Fruit fly (Drosophila melanogaster) whole organism, embryonic: ENCODE results near the gene sna.
A peak's percentile ranks its signal among the peaks of the same experiment; 100 is the strongest.

ENCODE experiments used
- ATbp ChIP-seq: fragments of 200-800 bp; sonication (Bioruptor generic); optimal IDR thresholded peaks from 2 replicates; lab custom pipeline; 2017; ENCODE audit warnings: missing biosample characterization, mild to moderate bottlenecking, missing genetic modification characterization, missing genetic modification reagents
- BtbVII ChIP-seq: fragments of 200-800 bp; sonication (Bioruptor generic); optimal IDR thresholded peaks from 3 replicates; lab custom pipeline; 2017; ENCODE audit warnings: missing biosample characterization, mild to moderate bottlenecking, missing genetic modification characterization
- CG10431 ChIP-seq: fragments of 200-800 bp; sonication (Bioruptor generic); optimal IDR thresholded peaks from 3 replicates; lab custom pipeline; 2018; ENCODE audit warnings: missing biosample characterization, mild to moderate bottlenecking, missing genetic modification characterization
- CG11504 ChIP-seq: fragments of 200-800 bp; sonication (Bioruptor generic); optimal IDR thresholded peaks from 3 replicates; lab custom pipeline; 2019; ENCODE audit warnings: missing biosample characterization, mild to moderate bottlenecking, missing genetic modification characterization, moderate library complexity
- CG11696 ChIP-seq: fragments of 200-800 bp; sonication (Bioruptor generic); IDR thresholded peaks from 2 replicates; pipeline ENCODE4 v1.3.6; 2022; ENCODE audit warnings: missing biosample characterization, missing genetic modification characterization
- CG12391 ChIP-seq: fragments of 200-800 bp; sonication (Bioruptor generic); optimal IDR thresholded peaks from 3 replicates; lab custom pipeline; 2018; ENCODE audit warnings: missing biosample characterization, mild to moderate bottlenecking, missing genetic modification characterization, moderate library complexity
- CG12769 ChIP-seq: fragments of 200-800 bp; sonication (Bioruptor generic); optimal IDR thresholded peaks from 2 replicates; lab custom pipeline; 2019; ENCODE audit warnings: missing biosample characterization, mild to moderate bottlenecking, missing genetic modification characterization, moderate library complexity
- CG13287 ChIP-seq: fragments of 200-800 bp; sonication (Bioruptor generic); IDR thresholded peaks from 2 replicates; pipeline ENCODE4 v1.3.6; 2022; ENCODE audit warnings: missing biosample characterization, missing genetic modification characterization; ENCODE audit not compliant: partially characterized antibody
- CG13424 ChIP-seq: fragments of 200-800 bp; sonication (Bioruptor generic); optimal IDR thresholded peaks from 2 replicates; lab custom pipeline; 2019; ENCODE audit warnings: missing biosample characterization, mild to moderate bottlenecking, missing genetic modification characterization, moderate library complexity
- CG1529 ChIP-seq: fragments of 200-800 bp; sonication (Bioruptor generic); optimal IDR thresholded peaks from 3 replicates; lab custom pipeline; 2018; ENCODE audit warnings: missing biosample characterization, missing genetic modification characterization
- CG16815 ChIP-seq: fragments of 200-800 bp; sonication (Bioruptor generic); optimal IDR thresholded peaks from 3 replicates; lab custom pipeline; 2017; ENCODE audit warnings: missing biosample characterization, mild to moderate bottlenecking, missing genetic modification characterization
- CG18619 ChIP-seq: fragments of 200-800 bp; sonication (Bioruptor generic); optimal IDR thresholded peaks from 3 replicates; lab custom pipeline; 2017; ENCODE audit warnings: missing biosample characterization, mild to moderate bottlenecking, missing genetic modification characterization
- CG2120 ChIP-seq: fragments of 200-800 bp; sonication (Bioruptor generic); optimal IDR thresholded peaks from 3 replicates; lab custom pipeline; 2016; ENCODE audit warnings: missing biosample characterization, missing genetic modification characterization
- CG33213 ChIP-seq: fragments of 200-800 bp; sonication (Bioruptor generic); optimal IDR thresholded peaks from 3 replicates; lab custom pipeline; 2016; ENCODE audit warnings: missing biosample characterization, missing genetic modification characterization
- CG3847 ChIP-seq: fragments of 200-800 bp; sonication (Bioruptor generic); IDR thresholded peaks from 2 replicates; pipeline ENCODE4 v1.3.6; 2022; ENCODE audit warnings: missing biosample characterization, missing genetic modification characterization
- CG4282 ChIP-seq: fragments of 200-800 bp; sonication (Bioruptor generic); optimal IDR thresholded peaks from 2 replicates; lab custom pipeline; 2016; ENCODE audit warnings: missing biosample characterization, missing genetic modification characterization
- CG4360 ChIP-seq: fragments of 200-800 bp; sonication (Bioruptor generic); IDR thresholded peaks from 2 replicates; pipeline ENCODE4 v1.3.6; 2022; ENCODE audit warnings: missing biosample characterization, missing genetic modification characterization
- CG5180 ChIP-seq: fragments of 200-800 bp; sonication (Bioruptor generic); optimal IDR thresholded peaks from 3 replicates; lab custom pipeline; 2017; ENCODE audit warnings: missing biosample characterization, missing genetic modification characterization, mild to moderate bottlenecking, moderate library complexity, missing genetic modification reagents
- CG6689 ChIP-seq: fragments of 200-800 bp; sonication (Bioruptor generic); IDR thresholded peaks from 2 replicates; pipeline ENCODE4 v1.3.6; 2022; ENCODE audit warnings: missing biosample characterization, missing genetic modification characterization
- CG6854 ChIP-seq: fragments of 200-800 bp; sonication (Bioruptor generic); optimal IDR thresholded peaks from 3 replicates; lab custom pipeline; 2017; ENCODE audit warnings: missing biosample characterization, mild to moderate bottlenecking, missing genetic modification characterization
- CG8359 ChIP-seq: fragments of 200-800 bp; sonication (Bioruptor generic); optimal IDR thresholded peaks from 2 replicates; lab custom pipeline; 2017; ENCODE audit warnings: missing biosample characterization, mild to moderate bottlenecking, missing genetic modification characterization, borderline replicate concordance
- CoRest ChIP-seq: fragments of 200-800 bp; sonication (Bioruptor generic); optimal IDR thresholded peaks from 3 replicates; lab custom pipeline; 2018; ENCODE audit warnings: missing biosample characterization, mild to moderate bottlenecking, missing genetic modification characterization, moderate library complexity
- D19A ChIP-seq: fragments of 200-800 bp; optimal IDR thresholded peaks from 3 replicates; lab custom pipeline; 2019; ENCODE audit warnings: missing biosample characterization, mild to moderate bottlenecking, missing genetic modification characterization, moderate library complexity
- HLH3B ChIP-seq: fragments of 200-800 bp; sonication (Bioruptor generic); IDR thresholded peaks from 2 replicates; pipeline ENCODE4 v1.3.6; 2022; ENCODE audit warnings: missing biosample characterization, missing genetic modification characterization
- Hr3 ChIP-seq: fragments of 200-800 bp; sonication (Bioruptor generic); optimal IDR thresholded peaks from 3 replicates; lab custom pipeline; 2016; ENCODE audit warnings: missing biosample characterization, missing genetic modification characterization
- Hsf ChIP-seq: fragments of 200-800 bp; sonication (Bioruptor generic); optimal IDR thresholded peaks from 3 replicates; lab custom pipeline; 2016; ENCODE audit warnings: missing biosample characterization, missing genetic modification characterization
- MBD-R2 ChIP-seq: fragments of 200-800 bp; sonication (Bioruptor generic); IDR thresholded peaks from 2 replicates; pipeline ENCODE4 v1.3.6; 2022; ENCODE audit warnings: missing biosample characterization, missing genetic modification characterization
- MESR4 ChIP-seq: fragments of 200-800 bp; sonication (Bioruptor generic); optimal IDR thresholded peaks from 2 replicates; lab custom pipeline; 2018; ENCODE audit warnings: missing biosample characterization, mild to moderate bottlenecking, missing genetic modification characterization, moderate library complexity
- MTF-1 ChIP-seq: fragments of 200-800 bp; sonication (Bioruptor generic); optimal IDR thresholded peaks from 2 replicates; lab custom pipeline; 2018; ENCODE audit warnings: missing biosample characterization, mild to moderate bottlenecking, missing genetic modification characterization, borderline replicate concordance
- Mad ChIP-seq: fragments of 200-800 bp; sonication (Bioruptor generic); optimal IDR thresholded peaks from 2 replicates; lab custom pipeline; 2016; ENCODE audit warnings: missing biosample characterization, missing genetic modification characterization
- NC2β ChIP-seq: fragments of 200-800 bp; sonication (Bioruptor generic); optimal IDR thresholded peaks from 2 replicates; lab custom pipeline; 2016; ENCODE audit warnings: missing biosample characterization, missing genetic modification characterization
- Nf-YB ChIP-seq: fragments of 200-800 bp; sonication (Bioruptor generic); optimal IDR thresholded peaks from 3 replicates; lab custom pipeline; 2019; ENCODE audit warnings: missing biosample characterization, mild to moderate bottlenecking, missing genetic modification characterization, moderate library complexity
- Sin3A ChIP-seq: fragments of >200 bp; optimal IDR thresholded peaks from 2 replicates; lab custom pipeline; 2018
- Sry-δ ChIP-seq: fragments of 200-800 bp; sonication (Bioruptor generic); optimal IDR thresholded peaks from 2 replicates; lab custom pipeline; 2016; ENCODE audit warnings: missing biosample characterization, missing genetic modification characterization
- ac ChIP-seq: fragments of 200-800 bp; sonication (Bioruptor generic); optimal IDR thresholded peaks from 3 replicates; lab custom pipeline; 2017; ENCODE audit warnings: missing biosample characterization, mild to moderate bottlenecking, missing genetic modification characterization
- bigmax ChIP-seq: fragments of 200-800 bp; sonication (Bioruptor generic); optimal IDR thresholded peaks from 2 replicates; lab custom pipeline; 2018; ENCODE audit warnings: missing biosample characterization, mild to moderate bottlenecking, missing genetic modification characterization
- crp ChIP-seq, 2 experiments: fragments of 200-800 bp; sonication (Bioruptor generic); optimal IDR thresholded peaks; 2 replicates in 1 of 2; 3 replicates in 1 of 2; lab custom pipeline; 2017; ENCODE audit warnings: missing biosample characterization in 2 of 2, missing genetic modification characterization in 2 of 2, mild to moderate bottlenecking in 1 of 2, moderate library complexity in 1 of 2
- dpn ChIP-seq, 2 experiments: fragments of 200-800 bp; sonication (Bioruptor generic); optimal IDR thresholded peaks; 3 replicates each; lab custom pipeline; 2016; ENCODE audit warnings: missing biosample characterization in 2 of 2, missing genetic modification characterization in 2 of 2
- eve ChIP-seq, 2 experiments: fragments of >200 bp; optimal IDR thresholded peaks; 2 replicates each; lab custom pipeline; 2017; ENCODE audit warnings: missing biosample characterization in 2 of 2, missing genetic modification characterization in 2 of 2
- ewg ChIP-seq: fragments of 200-800 bp; sonication (Bioruptor generic); optimal IDR thresholded peaks from 3 replicates; lab custom pipeline; 2017; ENCODE audit warnings: mild to moderate bottlenecking, missing biosample characterization, missing genetic modification reagents, missing genetic modification characterization
- ftz-f1 ChIP-seq: fragments of 200-800 bp; sonication (Bioruptor generic); optimal IDR thresholded peaks from 2 replicates; lab custom pipeline; 2016; ENCODE audit warnings: missing biosample characterization, missing genetic modification characterization
- hth ChIP-seq: fragments of >200 bp; optimal IDR thresholded peaks from 2 replicates; lab custom pipeline; 2017; ENCODE audit warnings: inconsistent platforms
- lola ChIP-seq, 3 experiments: fragments of >200 bp in 2 of 3; fragments of 200-800 bp in 1 of 3; sonication (Bioruptor generic) in 1 of 3; optimal IDR thresholded peaks; 2 replicates each; lab custom pipeline; 2017 to 2019; ENCODE audit warnings: missing biosample characterization in 3 of 3, missing genetic modification characterization in 3 of 3, mild to moderate bottlenecking in 1 of 3, moderate library complexity in 1 of 3
- maf-S ChIP-seq: fragments of 200-800 bp; sonication (Bioruptor generic); optimal IDR thresholded peaks from 2 replicates; lab custom pipeline; 2016; ENCODE audit warnings: missing biosample characterization, missing genetic modification characterization
- mam ChIP-seq: fragments of 200-800 bp; sonication (Bioruptor generic); optimal IDR thresholded peaks from 3 replicates; lab custom pipeline; 2016; ENCODE audit warnings: missing biosample characterization, missing genetic modification characterization
- odd ChIP-seq: fragments of 200-800 bp; sonication (Bioruptor generic); optimal IDR thresholded peaks from 2 replicates; lab custom pipeline; 2017; ENCODE audit warnings: missing biosample characterization, mild to moderate bottlenecking, missing genetic modification characterization
- org-1 ChIP-seq: fragments of 200-800 bp; sonication (Bioruptor generic); optimal IDR thresholded peaks from 2 replicates; lab custom pipeline; 2017; ENCODE audit warnings: missing biosample characterization, missing genetic modification characterization
- pan ChIP-seq, 4 experiments: fragments of >200 bp in 3 of 4; fragments of 200-800 bp in 1 of 4; sonication (Bioruptor generic) in 1 of 4; optimal IDR thresholded peaks in 3 of 4; IDR thresholded peaks in 1 of 4; 2 replicates each; pipeline versions ENCODE4 v1.3.6 to Lab custom; 2017 to 2022; ENCODE audit warnings: missing biosample characterization in 2 of 4, missing genetic modification characterization in 2 of 4, mixed read lengths in 1 of 4
- ro ChIP-seq: fragments of 200-800 bp; sonication (Bioruptor generic); IDR thresholded peaks from 2 replicates; pipeline ENCODE4 v1.3.6; 2022; ENCODE audit warnings: missing biosample characterization, missing genetic modification characterization
- tx ChIP-seq: fragments of 200-800 bp; sonication (Bioruptor generic); optimal IDR thresholded peaks from 2 replicates; lab custom pipeline; 2016; ENCODE audit warnings: missing biosample characterization, missing genetic modification characterization
- vfl ChIP-seq: fragments of 200-800 bp; sonication (Bioruptor generic); optimal IDR thresholded peaks from 2 replicates; lab custom pipeline; 2016; ENCODE audit warnings: missing biosample characterization, missing genetic modification characterization

The sna gene

DNA sequence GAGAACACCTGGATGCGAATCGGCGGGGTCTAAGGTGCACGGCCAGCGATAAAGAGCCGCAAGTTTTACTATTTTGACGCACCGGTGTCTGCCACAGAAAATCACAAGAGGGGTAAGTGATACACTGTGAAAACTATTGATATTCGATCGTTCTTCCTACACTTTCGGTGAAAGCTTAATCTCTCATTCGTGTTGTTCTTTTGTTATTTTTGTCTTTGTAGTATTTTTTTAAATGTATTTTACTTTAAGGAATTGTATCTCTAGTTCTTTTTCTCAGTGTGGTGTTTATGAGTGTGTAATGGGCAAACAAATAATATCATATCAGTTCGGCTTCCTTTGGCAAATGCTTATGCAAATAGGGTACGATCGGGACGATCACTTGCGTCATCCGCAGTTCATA lies 45.8 kb downstream of the sna start (continued):
- TF ChIP-seq crp (GFP tag; optimal IDR thresholded peaks at IDR 0.05; lab: Kevin White, UChicago) (no peak), tx (GFP tag; lab: Kevin White, UChicago) (no peak), MTF-1 (GFP tag; lab: Kevin White, UChicago) (no peak), mam (GFP tag; lab: Kevin White, UChicago) (no peak), ewg (GFP tag; lab: Kevin White, UChicago) (no peak), CG5180 (GFP tag; lab: Kevin White, UChicago) (no peak), CG2120 (GFP tag; lab: Kevin White, UChicago) (no peak), CG10431 (no peak), Mad (GFP tag; lab: Kevin White, UChicago) (no peak), CoRest (tag; lab: Kevin White, UChicago) (peak; percentile 7), eve (GFP tag; optimal IDR thresholded peaks at IDR 0.05; lab: Kevin White, UChicago) (no peak), NC2β (GFP tag; lab: Kevin White, UChicago) (peak; percentile 20), Hr3 (no peak), CG11504 (tag; lab: Kevin White, UChicago) (peak; percentile 40), maf-S (GFP tag; lab: Kevin White, UChicago) (no peak), odd (GFP tag; lab: Kevin White, UChicago) (no peak), CG1529 (GFP tag; lab: Kevin White, UChicago) (no peak), dpn (GFP tag; optimal IDR thresholded peaks at IDR 0.05; lab: Kevin White, UChicago) (peak; percentile 4 to 13), BtbVII (GFP tag; lab: Kevin White, UChicago) (no peak), bigmax (GFP tag; lab: Kevin White, UChicago) (no peak), CG16815 (GFP tag; lab: Kevin White, UChicago) (peak; percentile 2), ac (GFP tag; lab: Kevin White, UChicago) (peak; percentile 10), lola (GFP tag; optimal IDR thresholded peaks at IDR 0.05; lab: Kevin White, UChicago) (peak in 1 of 3 experiments; percentile 53), CG12769 (no peak), CG6689 (no peak), ro (no peak), CG33213 (GFP tag; lab: Kevin White, UChicago) (no peak), D19A (tag; lab: Kevin White, UChicago) (no peak), CG13424 (tag; lab: Kevin White, UChicago) (peak; percentile 21), CG3847 (GFP tag; lab: Robert Waterston, UW) (no peak), Nf-YB (GFP tag; lab: Kevin White, UChicago) (no peak), CG18619 (no peak), Sin3A (no peak), CG6854 (no peak), hth (lab: Kevin White, UChicago) (no peak), MESR4 (GFP tag; lab: Kevin White, UChicago) (no peak), pan (optimal IDR thresholded peaks at IDR 0.05; lab: Kevin White, UChicago) (no peak), pan (GFP tag; optimal IDR thresholded peaks at IDR 0.05 in 1 of 2, IDR thresholded peaks at IDR 0.05 in 1 of 2) (no peak), org-1 (GFP tag; lab: Kevin White, UChicago) (no peak), Sry-δ (GFP tag; lab: Kevin White, UChicago) (no peak), CG12391 (tag; lab: Kevin White, UChicago) (peak; percentile 62), HLH3B (GFP tag; lab: Robert Waterston, UW) (no peak), CG11696 (GFP tag; lab: Robert Waterston, UW) (no peak), CG8359 (GFP tag; lab: Kevin White, UChicago) (no peak), vfl (GFP tag; lab: Kevin White, UChicago) (no peak), Hsf (GFP tag; lab: Kevin White, UChicago) (peak; percentile 8), ATbp (GFP tag; lab: Kevin White, UChicago) (peak; percentile 17), MBD-R2 (GFP tag; lab: Robert Waterston, UW) (no peak), CG4360 (GFP tag; lab: Robert Waterston, UW) (no peak), CG13287 (GFP tag; lab: Robert Waterston, UW) (no peak), ftz-f1 (GFP tag; lab: Kevin White, UChicago) (no peak), CG4282 (GFP tag; lab: Kevin White, UChicago) (no peak)
